Worm (Caenorhabditis elegans) whole organism, mixed stage, embryonic: ENCODE measurements around the gene tag-266.

Experiments used
- bed-3 ChIP-seq: fragments of 200-800 bp; sonication (Bioruptor generic); optimal IDR thresholded peaks from 3 replicates; lab custom pipeline; 2018; ENCODE audit warnings: mild to moderate bottlenecking, missing genetic modification characterization, moderate library complexity, missing compliant biosample characterization
- lin-13 ChIP-seq: fragments of 150-350 bp; optimal IDR thresholded peaks from 2 replicates; lab custom pipeline; 2014; ENCODE audit warnings: missing biosample characterization, missing genetic modification characterization
- unc-39 ChIP-seq: fragments of 150-350 bp; optimal IDR thresholded peaks from 2 replicates; lab custom pipeline; 2014; ENCODE audit warnings: missing biosample characterization, missing genetic modification characterization

- TF ChIP-seq lin-13 (tag; lab: Kevin White, UChicago) = no peak
- TF ChIP-seq bed-3 = no peak
- TF ChIP-seq unc-39 (tag; lab: Kevin White, UChicago) = no peak
Observed at ce11 chrIII:641759-642158, 1.7 kb upstream of the tag-266 start, which contains the start of gene W06E11.1.
